Worm (Caenorhabditis elegans): ENCODE results near the gene mrps-18B.

- TF ChIP-seq blmp-1 (tag; optimal IDR thresholded peaks at IDR 0.05) (no peak), mab-5 (tag; optimal IDR thresholded peaks at IDR 0.05) (no peak), snpc-4 (tag; optimal IDR thresholded peaks at IDR 0.05) (no peak), drap-1 (GFP tag; optimal IDR thresholded peaks at IDR 0.05) (no peak), elt-1 (tag; optimal IDR thresholded peaks at IDR 0.05; ENCODE audit: borderline replicate concordance, insufficient read depth) (no peak), nhr-28 (tag; optimal IDR thresholded peaks at IDR 0.05) (no peak), sptf-1 (tag; optimal IDR thresholded peaks at IDR 0.05) (no peak)
Observed at ce11 chrII:8506759-8507158, 18.7 kb upstream of the mrps-18B start.
